Worm (Caenorhabditis elegans) whole organism, L4 larva: ENCODE measurements around the gene npp-10.

ENCODE experiments used
- D1046.2 ChIP-seq: fragments of 200-800 bp; sonication (Bioruptor generic); IDR thresholded peaks from 2 replicates; pipeline ENCODE4 v1.3.6; 2022; ENCODE audit warnings: missing genetic modification characterization, missing compliant biosample characterization
- F37D6.2 ChIP-seq: sonication (generic microtip); optimal IDR thresholded peaks from 2 replicates; lab custom pipeline; 2016; ENCODE audit warnings: mild to moderate bottlenecking, missing genetic modification characterization, missing compliant biosample characterization
- F44E2.7 ChIP-seq: fragments of 200-800 bp; sonication (Bioruptor generic); IDR thresholded peaks from 2 replicates; pipeline ENCODE4 v2.1.2; 2022; ENCODE audit warnings: missing genetic modification characterization, missing compliant biosample characterization
- F49E8.2 ChIP-seq: sonication (generic microtip); optimal IDR thresholded peaks from 2 replicates; lab custom pipeline; 2016; ENCODE audit warnings: missing compliant biosample characterization, mild to moderate bottlenecking, missing genetic modification characterization, borderline replicate concordance
- Y48G9A.11 ChIP-seq: fragments of 200-800 bp; sonication (Bioruptor generic); IDR thresholded peaks from 2 replicates; pipeline ENCODE4 v1.3.6; 2022; ENCODE audit warnings: missing genetic modification reagents, missing genetic modification characterization, missing compliant biosample characterization
- Y5F2A.4 ChIP-seq: fragments of 200-800 bp; sonication (Bioruptor generic); optimal IDR thresholded peaks from 2 replicates; lab custom pipeline; 2018; ENCODE audit warnings: mild to moderate bottlenecking, missing genetic modification characterization, missing compliant biosample characterization
- Y75B8A.6 ChIP-seq: fragments of 200-800 bp; sonication (Bioruptor generic); IDR thresholded peaks from 2 replicates; pipeline ENCODE4 v1.3.6; 2022; ENCODE audit warnings: missing genetic modification reagents, missing genetic modification characterization, missing compliant biosample characterization
- ZK337.2 ChIP-seq: fragments of 200-800 bp; sonication (Bioruptor generic); IDR thresholded peaks from 2 replicates; pipeline ENCODE4 v1.3.6; 2022; ENCODE audit warnings: missing genetic modification reagents, missing genetic modification characterization, missing compliant biosample characterization
- ceh-20 ChIP-seq: fragments of 200-800 bp; sonication (Bioruptor generic); IDR thresholded peaks from 2 replicates; pipeline ENCODE4 v1.3.6; 2022; ENCODE audit warnings: missing genetic modification reagents, missing genetic modification characterization, missing compliant biosample characterization
- ceh-44 ChIP-seq: fragments of 200-800 bp; sonication (Bioruptor generic); IDR thresholded peaks from 2 replicates; pipeline ENCODE4 v1.3.6; 2022; ENCODE audit warnings: missing genetic modification reagents, missing genetic modification characterization, missing compliant biosample characterization
- ceh-82 ChIP-seq: sonication (generic microtip); optimal IDR thresholded peaks from 2 replicates; lab custom pipeline; 2017; ENCODE audit warnings: missing biosample characterization, missing genetic modification characterization
- ctbp-1 ChIP-seq: fragments of 200-800 bp; sonication (Bioruptor generic); IDR thresholded peaks from 2 replicates; pipeline ENCODE4 v1.3.6; 2022; ENCODE audit warnings: missing genetic modification reagents, missing genetic modification characterization, missing compliant biosample characterization
- daf-8 ChIP-seq: fragments of 200-800 bp; sonication (Bioruptor generic); IDR thresholded peaks from 2 replicates; pipeline ENCODE4 v1.3.6; 2022; ENCODE audit warnings: missing genetic modification characterization, missing compliant biosample characterization
- dmd-6 ChIP-seq: fragments of 200-800 bp; sonication (Bioruptor generic); IDR thresholded peaks from 2 replicates; pipeline ENCODE4 v1.3.6; 2022; ENCODE audit warnings: missing genetic modification reagents, missing genetic modification characterization, missing compliant biosample characterization
- dmd-8 ChIP-seq: fragments of 200-800 bp; sonication (Bioruptor generic); IDR thresholded peaks from 2 replicates; pipeline ENCODE4 v1.3.6; 2022; ENCODE audit warnings: missing genetic modification characterization, missing compliant biosample characterization
- egl-43 ChIP-seq: fragments of 200-800 bp; sonication (Bioruptor generic); IDR thresholded peaks from 2 replicates; pipeline ENCODE4 v1.3.6; 2022; ENCODE audit warnings: missing genetic modification reagents, missing genetic modification characterization, missing compliant biosample characterization
- hmg-1.1 ChIP-seq: fragments of 200-800 bp; sonication (Bioruptor generic); IDR thresholded peaks from 2 replicates; pipeline ENCODE4 v1.3.6; 2022; ENCODE audit warnings: missing genetic modification reagents, missing genetic modification characterization, missing compliant biosample characterization
- lim-7 ChIP-seq: fragments of 200-800 bp; sonication (Bioruptor generic); IDR thresholded peaks from 2 replicates; pipeline ENCODE4 v1.3.6; 2022; ENCODE audit warnings: missing genetic modification characterization, missing compliant biosample characterization
- lin-1 ChIP-seq: fragments of 200-800 bp; sonication (Bioruptor generic); IDR thresholded peaks from 2 replicates; pipeline ENCODE4 v1.3.6; 2022; ENCODE audit warnings: missing genetic modification reagents, missing genetic modification characterization, missing compliant biosample characterization
- lin-38 ChIP-seq: fragments of 200-800 bp; sonication (Bioruptor generic); IDR thresholded peaks from 2 replicates; pipeline ENCODE4 v1.3.6; 2022; ENCODE audit warnings: missing genetic modification reagents, missing genetic modification characterization, missing compliant biosample characterization
- mes-2 ChIP-seq: sonication (generic microtip); optimal IDR thresholded peaks from 2 replicates; lab custom pipeline; 2016; ENCODE audit warnings: missing genotype, mild to moderate bottlenecking, missing genetic modification characterization, missing compliant biosample characterization; ENCODE audit not compliant: poor library complexity, severe bottlenecking
- nhr-28 ChIP-seq: fragments of 150-350 bp; optimal IDR thresholded peaks from 2 replicates; lab custom pipeline; 2014; ENCODE audit warnings: missing biosample characterization, missing genetic modification characterization
- nhr-42 ChIP-seq: fragments of 200-800 bp; sonication (Bioruptor generic); IDR thresholded peaks from 2 replicates; pipeline ENCODE4 v1.3.6; 2022; ENCODE audit warnings: missing genetic modification characterization, missing compliant biosample characterization
- nhr-6 ChIP-seq: fragments of 150-350 bp; optimal IDR thresholded peaks from 2 replicates; lab custom pipeline; 2014; ENCODE audit warnings: missing biosample characterization, missing genetic modification characterization
- nhr-76 ChIP-seq: fragments of 150-350 bp; optimal IDR thresholded peaks from 2 replicates; lab custom pipeline; 2014; ENCODE audit warnings: missing biosample characterization, missing genetic modification characterization
- pha-4 ChIP-seq, 2 experiments: fragments of 150-350 bp in 1 of 2; fragments of 200-800 bp in 1 of 2; sonication (Bioruptor generic) in 1 of 2; IDR thresholded peaks in 1 of 2; optimal IDR thresholded peaks in 1 of 2; 2 replicates each; pipeline versions ENCODE4 v1.3.6 to Lab custom; 2014 to 2022; ENCODE audit warnings: missing genetic modification characterization in 2 of 2, missing genetic modification reagents in 2 of 2, missing biosample characterization in 1 of 2, missing compliant biosample characterization in 1 of 2
- snpc-1.2 ChIP-seq: fragments of 200-800 bp; sonication (Bioruptor generic); IDR thresholded peaks from 2 replicates; pipeline ENCODE4 v1.3.6; 2022; ENCODE audit warnings: missing genetic modification reagents, missing genetic modification characterization, missing compliant biosample characterization
- spr-3 ChIP-seq: fragments of 200-800 bp; sonication (Bioruptor generic); optimal IDR thresholded peaks from 2 replicates; lab custom pipeline; 2018; ENCODE audit warnings: mild to moderate bottlenecking, missing genetic modification characterization, missing compliant biosample characterization
- tag-97 ChIP-seq: fragments of 200-800 bp; sonication (Bioruptor generic); IDR thresholded peaks from 2 replicates; pipeline ENCODE4 v1.3.6; 2022; ENCODE audit warnings: missing genetic modification characterization, missing compliant biosample characterization
- tra-1 ChIP-seq: fragments of 200-800 bp; sonication (Bioruptor generic); IDR thresholded peaks from 2 replicates; pipeline ENCODE4 v1.3.6; 2022; ENCODE audit warnings: missing genetic modification reagents, missing genetic modification characterization, missing compliant biosample characterization
- unc-39 ChIP-seq: sonication (generic microtip); optimal IDR thresholded peaks from 2 replicates; lab custom pipeline; 2017; ENCODE audit warnings: missing biosample characterization, missing genetic modification characterization
- unc-62 ChIP-seq, 3 experiments: fragments of 150-350 bp in 1 of 3; sonication (generic microtip); optimal IDR thresholded peaks in 2 of 3; peaks in 1 of 3; 1 replicate in 1 of 3; 2 replicates in 2 of 3; lab custom pipeline; 2014 to 2017; ENCODE audit warnings: missing biosample characterization in 3 of 3, missing genetic modification characterization in 3 of 3, missing genetic modification reagents in 3 of 3, missing genotype in 1 of 3
- vab-7 ChIP-seq: fragments of 200-800 bp; sonication (Bioruptor generic); IDR thresholded peaks from 2 replicates; pipeline ENCODE4 v1.3.6; 2022; ENCODE audit warnings: missing genetic modification reagents, missing genetic modification characterization, missing compliant biosample characterization
- zfp-2 ChIP-seq: sonication (generic microtip); optimal IDR thresholded peaks from 2 replicates; lab custom pipeline; 2016; ENCODE audit warnings: mild to moderate bottlenecking, missing genetic modification characterization, missing compliant biosample characterization

npp-10 gene

ce11 chrIII:6039370-6039769 lies 20.0 kb upstream of the npp-10 start, which contains the start of gene ift-139:
Gene ift-139, minus strand, starts transcription at chrIII:6039470.
- TF ChIP-seq pha-4 (GFP tag; IDR thresholded peaks at IDR 0.05; lab: Robert Waterston, UW) (no peak), pha-4 (tag; optimal IDR thresholded peaks at IDR 0.05; lab: Kevin White, UChicago) (no peak), dmd-8 (GFP tag; lab: Robert Waterston, UW) (no peak), daf-8 (GFP tag; lab: Robert Waterston, UW) (no peak), dmd-6 (GFP tag; lab: Robert Waterston, UW) (no peak), D1046.2 (GFP tag; lab: Robert Waterston, UW) (no peak), F49E8.2 (tag; lab: Kevin White, UChicago) (no peak)

- TF ChIP-seq Y5F2A.4 (GFP tag; lab: Kevin White, UChicago) (no peak), nhr-42 (GFP tag; lab: Robert Waterston, UW) (no peak), F44E2.7 (GFP tag; lab: Robert Waterston, UW) (no peak), lim-7 (no peak), ZK337.2 (GFP tag; lab: Robert Waterston, UW) (no peak), tag-97 (GFP tag; lab: Robert Waterston, UW) (no peak), zfp-2 (tag; lab: Kevin White, UChicago) (no peak), lin-38 (GFP tag; lab: Robert Waterston, UW) (no peak), lin-1 (GFP tag; lab: Robert Waterston, UW) (no peak), nhr-6 (tag; lab: Kevin White, UChicago) (no peak), ceh-82 (tag; lab: Kevin White, UChicago) (no peak), Y48G9A.11 (no peak), nhr-76 (no peak), tra-1 (GFP tag; lab: Robert Waterston, UW) (no peak), nhr-28 (no peak), spr-3 (GFP tag; lab: Kevin White, UChicago) (no peak), unc-39 (tag; lab: Kevin White, UChicago) (no peak), Y75B8A.6 (GFP tag; lab: Robert Waterston, UW) (no peak), F37D6.2 (tag; lab: Kevin White, UChicago) (no peak)
- TF ChIP-seq, all 104 proteins: peak for 0
Measured at ce11 chrIII:6030483-6030882, 11.1 kb upstream of the npp-10 start, which contains the start of gene ZK328.6. Gene ZK328.6, minus strand, starts transcription at chrIII:6030583.

ce11 chrIII:6028432-6028831 lies 9.1 kb upstream of the npp-10 start, which contains the start of gene tbx-7:
Gene tbx-7, minus strand, starts transcription at chrIII:6028532.
- TF ChIP-seq snpc-1.2 = no peak
- peak; percentile 10 for TF ChIP-seq nhr-28

- TF ChIP-seq vab-7 (peak; percentile 46), ctbp-1 (GFP tag; lab: Robert Waterston, UW) (0 out of 2 replicates have a peak, but pooled peaks have one; percentile 16), ceh-44 (peak; percentile 31; the same call in 1 of the 2 replicates), egl-43 (0 out of 2 replicates have a peak, but pooled peaks have one; percentile 51), Y48G9A.11 (peak; percentile 77; the same call in 1 of the 2 replicates), mes-2 (tag; lab: Kevin White, UChicago) (peak; percentile 16), lin-38 (GFP tag; lab: Robert Waterston, UW) (peak; percentile 52; the same call in 1 of the 2 replicates), hmg-1.1 (GFP tag; lab: Robert Waterston, UW) (peak; percentile 51; the same call in 1 of the 2 replicates), ceh-20 (GFP tag; lab: Robert Waterston, UW) (peak; percentile 15; the same call in 1 of the 2 replicates)
Measured at ce11 chrIII:6013027-6013426, 6.3 kb downstream of the npp-10 start.

ce11 chrIII:6011310-6011709 lies 8.1 kb downstream of the npp-10 start:
- TF ChIP-seq lim-7 (no peak), unc-62 (GFP tag; optimal IDR thresholded peaks at IDR 0.05 in 1 of 2; lab: Kevin White, UChicago) (peak in 1 of 2 experiments; percentile 91), unc-62 (tag; optimal IDR thresholded peaks at IDR 0.05; lab: Kevin White, UChicago) (no peak)
